Worm (Caenorhabditis elegans): ENCODE data around the gene fbxa-74.

DNA sequence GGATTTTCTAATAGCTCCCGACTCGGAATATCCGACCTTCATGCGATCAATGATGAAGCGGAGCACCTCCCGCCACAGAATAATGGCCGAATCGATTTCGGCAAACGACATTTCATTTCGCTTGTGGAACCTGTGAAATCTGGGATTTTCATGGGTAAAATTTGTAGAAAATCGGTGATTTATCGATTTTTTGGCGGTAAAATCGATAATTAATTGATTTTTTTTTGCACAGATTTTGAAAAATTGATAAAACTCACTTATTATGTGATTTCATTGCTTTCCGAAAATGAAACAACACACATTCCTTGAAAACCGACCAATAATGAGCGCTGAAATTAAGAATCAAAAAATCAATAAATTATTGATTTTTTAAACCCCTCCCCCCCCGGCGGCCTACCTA is 31.9 kb downstream of the fbxa-74 start:
- TF ChIP-seq ceh-13 (GFP tag; optimal IDR thresholded peaks at IDR 0.05) (no peak), sea-1 (GFP tag; conservative IDR thresholded peaks at IDR 0.05) (no peak)

Measured in whole organism, early embryonic.